Worm (Caenorhabditis elegans): ENCODE results near the gene psf-1.
A peak's percentile ranks its signal among the peaks of the same experiment; 100 is the strongest.

Gene psf-1

ce11 chrII:9967999-9968706 lies at the start of gene psf-1, which contains the start of gene R53.4 (continued):
- no peak for TF ChIP-seq ceh-58 (GFP tag; IDR thresholded peaks at IDR 0.05)
- TF ChIP-seq sea-2 (GFP tag; IDR thresholded peaks at IDR 0.05): no peak
- no peak for TF ChIP-seq bed-1 (GFP tag; IDR thresholded peaks at IDR 0.05)
- no peak for TF ChIP-seq Y56A3A.18 (GFP tag; IDR thresholded peaks at IDR 0.05)
- TF ChIP-seq attf-5 (GFP tag; optimal IDR thresholded peaks at IDR 0.05): peak; percentile 59
- TF ChIP-seq mcd-1 (GFP tag; IDR thresholded peaks at IDR 0.05): peak; percentile 23; the same call in 1 of the 2 replicates
- 0 out of 2 replicates have a peak, but pooled peaks have one; percentile 15 for TF ChIP-seq lin-26 (GFP tag; IDR thresholded peaks at IDR 0.05)
- TF ChIP-seq efl-1 (GFP tag; optimal IDR thresholded peaks at IDR 0.05): peak; percentile 46
- no peak for TF ChIP-seq bed-2 (GFP tag; IDR thresholded peaks at IDR 0.05)
- no peak for TF ChIP-seq ccch-3 (GFP tag; optimal IDR thresholded peaks at IDR 0.05)
- TF ChIP-seq zim-3 (tag; optimal IDR thresholded peaks at IDR 0.05): no peak
- peak; percentile 52 for TF ChIP-seq unc-130 (GFP tag; optimal IDR thresholded peaks at IDR 0.05)
- TF ChIP-seq egrh-3 (GFP tag; IDR thresholded peaks at IDR 0.05): no peak
- no peak for TF ChIP-seq pha-4 (tag; optimal IDR thresholded peaks at IDR 0.05)
- no peak for TF ChIP-seq T07F8.4 (tag; optimal IDR thresholded peaks at IDR 0.05)
- no peak for TF ChIP-seq chd-7 (tag; optimal IDR thresholded peaks at IDR 0.05)
- peak; percentile 36; the same call in 1 of the 2 replicates for TF ChIP-seq ztf-6 (GFP tag; IDR thresholded peaks at IDR 0.05)
- TF ChIP-seq snpc-3.4 (tag; optimal IDR thresholded peaks at IDR 0.05): peak; percentile 64
- peak; percentile 62 for TF ChIP-seq lsl-1 (GFP tag; optimal IDR thresholded peaks at IDR 0.05)
- TF ChIP-seq F49E8.2 (tag; optimal IDR thresholded peaks at IDR 0.05; ENCODE audit: insufficient read depth): no peak

- no peak for TF ChIP-seq ZK185.1 (tag; optimal IDR thresholded peaks at IDR 0.05; ENCODE audit: poor library complexity, severe bottlenecking)
- no peak for TF ChIP-seq lsy-27 (tag; optimal IDR thresholded peaks at IDR 0.05; ENCODE audit: borderline replicate concordance, insufficient read depth)
- TF ChIP-seq tbp1 (GFP tag; optimal IDR thresholded peaks at IDR 0.05): no peak
- no peak for TF ChIP-seq ztf-18 (tag; optimal IDR thresholded peaks at IDR 0.05)
- TF ChIP-seq egrh-3 (GFP tag; IDR thresholded peaks at IDR 0.05): no peak
- no peak for TF ChIP-seq F55B11.4 (tag; optimal IDR thresholded peaks at IDR 0.05; ENCODE audit: borderline replicate concordance, insufficient read depth)
- TF ChIP-seq B0035.1 (tag; optimal IDR thresholded peaks at IDR 0.05): no peak
- TF ChIP-seq mxl-1 (tag; optimal IDR thresholded peaks at IDR 0.05): no peak
- no peak for TF ChIP-seq nhr-90 (tag; optimal IDR thresholded peaks at IDR 0.05)
- no peak for TF ChIP-seq ceh-40 (GFP tag; IDR thresholded peaks at IDR 0.05)
These were observed 48.0 kb upstream of the psf-1 start, which contains the start of gene pho-10 for ce11 chrII:9920468-9920867. Gene pho-10 (minus strand): TSS chrII:9920568.

- TF ChIP-seq ztf-18 (tag; optimal IDR thresholded peaks at IDR 0.05) (no peak), bed-1 (GFP tag; IDR thresholded peaks at IDR 0.05) (no peak), hmg-1.2 (GFP tag; IDR thresholded peaks at IDR 0.05) (peak; percentile 52; the same call in 1 of the 2 replicates)
These were observed 46.7 kb upstream of the psf-1 start, which contains the start of gene C05C10.2 for ce11 chrII:9921622-9922269. Gene C05C10.2 (plus strand): TSS chrII:9922219.

- TF ChIP-seq B0261.1 (tag; optimal IDR thresholded peaks at IDR 0.05) (no peak), sptf-2 (GFP tag; optimal IDR thresholded peaks at IDR 0.05) (no peak), madf-8 (GFP tag; conservative IDR thresholded peaks at IDR 0.05) (no peak), ccch-3 (GFP tag; optimal IDR thresholded peaks at IDR 0.05) (no peak), tlf-1 (GFP tag; optimal IDR thresholded peaks at IDR 0.05) (no peak), K11D2.4 (GFP tag; IDR thresholded peaks at IDR 0.05) (no peak), F52B5.7 (tag; optimal IDR thresholded peaks at IDR 0.05) (no peak), attf-3 (GFP tag; conservative IDR thresholded peaks at IDR 0.05) (no peak), F22D6.2 (tag; optimal IDR thresholded peaks at IDR 0.05) (no peak), hlh-12 (tag; optimal IDR thresholded peaks at IDR 0.05) (no peak), lir-1 (GFP tag; conservative IDR thresholded peaks at IDR 0.05) (no peak), lsl-1 (GFP tag; optimal IDR thresholded peaks at IDR 0.05) (no peak), F10E7.11 (tag; optimal IDR thresholded peaks at IDR 0.05) (no peak), egl-18 (GFP tag; IDR thresholded peaks at IDR 0.05) (no peak), attf-6 (GFP tag; IDR thresholded peaks at IDR 0.05) (no peak)
These were observed 40.0 kb upstream of the psf-1 start for ce11 chrII:9928470-9928869.
